Worm (Caenorhabditis elegans) whole organism, young adult: ENCODE data around the gene str-61.

Source experiments
- B0019.2 ChIP-seq: fragments of 200-800 bp; sonication (Bioruptor generic); conservative IDR thresholded peaks from 2 replicates; pipeline ENCODE4 v1.3.6; 2022; ENCODE audit warnings: missing genetic modification reagents, missing genetic modification characterization, missing compliant biosample characterization
- B0035.1 ChIP-seq: sonication (generic microtip); optimal IDR thresholded peaks from 2 replicates; lab custom pipeline; 2016; ENCODE audit warnings: missing genetic modification characterization, mild to moderate bottlenecking, missing compliant biosample characterization, missing genotype, missing genetic modification reagents
- F39B2.1 ChIP-seq: fragments of 200-800 bp; sonication (Bioruptor generic); IDR thresholded peaks from 2 replicates; pipeline ENCODE4 v1.3.6; 2022; ENCODE audit warnings: missing genetic modification reagents, missing genetic modification characterization, missing compliant biosample characterization
- F52B5.7 ChIP-seq: sonication (generic microtip); optimal IDR thresholded peaks from 2 replicates; lab custom pipeline; 2016; ENCODE audit warnings: mild to moderate bottlenecking, missing genetic modification characterization, missing compliant biosample characterization
- F55B11.4 ChIP-seq: sonication (generic microtip); optimal IDR thresholded peaks from 2 replicates; lab custom pipeline; 2016; ENCODE audit warnings: missing compliant biosample characterization, missing genetic modification characterization, borderline replicate concordance; ENCODE audit not compliant: insufficient read depth
- F57C9.4 ChIP-seq: sonication (generic microtip); optimal IDR thresholded peaks from 2 replicates; lab custom pipeline; 2017; ENCODE audit warnings: mild to moderate bottlenecking, missing genetic modification characterization, missing compliant biosample characterization
- K12H6.12 ChIP-seq: fragments of 200-800 bp; sonication (Bioruptor generic); optimal IDR thresholded peaks from 2 replicates; lab custom pipeline; 2018; ENCODE audit warnings: mild to moderate bottlenecking, missing genetic modification characterization, missing compliant biosample characterization
- Y53G8AR.9 ChIP-seq: fragments of 200-800 bp; sonication (Bioruptor generic); conservative IDR thresholded peaks from 2 replicates; pipeline ENCODE4 v1.3.6; 2022; ENCODE audit warnings: missing genetic modification reagents, missing genetic modification characterization, missing compliant biosample characterization
- Y67H2A.10 ChIP-seq: fragments of 200-800 bp; sonication (Bioruptor generic); conservative IDR thresholded peaks from 2 replicates; pipeline ENCODE4 v1.3.6; 2022; ENCODE audit warnings: missing genetic modification reagents, missing genetic modification characterization, missing compliant biosample characterization
- akir-1 ChIP-seq: fragments of 200-800 bp; sonication (Bioruptor generic); optimal IDR thresholded peaks from 2 replicates; lab custom pipeline; 2018; ENCODE audit warnings: mild to moderate bottlenecking, missing genetic modification characterization, moderate library complexity, missing compliant biosample characterization
- aptf-3 ChIP-seq: fragments of 200-800 bp; sonication (Bioruptor generic); IDR thresholded peaks from 2 replicates; pipeline ENCODE4 v1.3.6; 2022; ENCODE audit warnings: missing genetic modification characterization, missing compliant biosample characterization
- athp-1 ChIP-seq: sonication (generic microtip); optimal IDR thresholded peaks from 2 replicates; lab custom pipeline; 2017; ENCODE audit warnings: mild to moderate bottlenecking, missing genetic modification characterization, missing compliant biosample characterization
- bed-1 ChIP-seq: fragments of 200-800 bp; sonication (Bioruptor generic); IDR thresholded peaks from 2 replicates; pipeline ENCODE4 v1.3.6; 2022; ENCODE audit warnings: missing genetic modification reagents, missing genetic modification characterization, missing compliant biosample characterization
- ccch-3 ChIP-seq: fragments of 200-800 bp; sonication (Bioruptor generic); optimal IDR thresholded peaks from 2 replicates; lab custom pipeline; 2018; ENCODE audit warnings: mild to moderate bottlenecking, missing genetic modification characterization, missing compliant biosample characterization
- ceh-79 ChIP-seq: sonication (generic microtip); optimal IDR thresholded peaks from 2 replicates; lab custom pipeline; 2017; ENCODE audit warnings: mild to moderate bottlenecking, missing genetic modification characterization, missing compliant biosample characterization
- chd-7 ChIP-seq: sonication (generic microtip); optimal IDR thresholded peaks from 2 replicates; lab custom pipeline; 2016; ENCODE audit warnings: mild to moderate bottlenecking, missing genetic modification characterization, moderate library complexity, missing compliant biosample characterization
- egl-18 ChIP-seq: fragments of 200-800 bp; sonication (Bioruptor generic); IDR thresholded peaks from 2 replicates; pipeline ENCODE4 v1.3.6; 2022; ENCODE audit warnings: missing genetic modification reagents, missing genetic modification characterization, missing compliant biosample characterization
- ets-4 ChIP-seq: fragments of 200-800 bp; sonication (Bioruptor generic); optimal IDR thresholded peaks from 2 replicates; lab custom pipeline; 2018; ENCODE audit warnings: mild to moderate bottlenecking, missing genetic modification characterization, missing compliant biosample characterization
- fkh-3 ChIP-seq: sonication (generic microtip); optimal IDR thresholded peaks from 2 replicates; lab custom pipeline; 2016; ENCODE audit warnings: mild to moderate bottlenecking, missing genetic modification characterization, missing compliant biosample characterization
- hlh-12 ChIP-seq: sonication (generic microtip); optimal IDR thresholded peaks from 2 replicates; lab custom pipeline; 2016; ENCODE audit warnings: missing genetic modification characterization, missing compliant biosample characterization
- hlh-26 ChIP-seq: fragments of 200-800 bp; sonication (Bioruptor generic); conservative IDR thresholded peaks from 2 replicates; pipeline ENCODE4 v1.3.6; 2022; ENCODE audit warnings: missing genetic modification reagents, missing genetic modification characterization, missing compliant biosample characterization
- hsf-1 ChIP-seq: fragments of 200-800 bp; sonication (Bioruptor generic); IDR thresholded peaks from 2 replicates; pipeline ENCODE4 v1.3.6; 2022; ENCODE audit warnings: missing genetic modification reagents, missing genetic modification characterization, missing compliant biosample characterization
- lag-1 ChIP-seq: fragments of 200-800 bp; sonication (Bioruptor generic); IDR thresholded peaks from 2 replicates; pipeline ENCODE4 v1.3.6; 2022; ENCODE audit warnings: missing genetic modification reagents, missing genetic modification characterization, missing compliant biosample characterization
- let-526 ChIP-seq: fragments of 200-800 bp; sonication (Bioruptor generic); IDR thresholded peaks from 2 replicates; pipeline ENCODE4 v1.3.6; 2022; ENCODE audit warnings: missing genetic modification reagents, missing genetic modification characterization, missing compliant biosample characterization
- let-607 ChIP-seq, 2 experiments: fragments of 200-800 bp in 1 of 2; sonication (Bioruptor generic) in 1 of 2; sonication (generic microtip) in 1 of 2; optimal IDR thresholded peaks; 2 replicates each; lab custom pipeline; 2016 to 2018; ENCODE audit warnings: mild to moderate bottlenecking in 2 of 2, missing compliant biosample characterization in 2 of 2, missing genetic modification characterization in 2 of 2, moderate library complexity in 2 of 2, missing genotype in 1 of 2
- lin-40 ChIP-seq: sonication (generic microtip); optimal IDR thresholded peaks from 2 replicates; lab custom pipeline; 2016; ENCODE audit warnings: missing genetic modification characterization, mild to moderate bottlenecking, missing compliant biosample characterization, missing genotype, missing genetic modification reagents
- lsl-1 ChIP-seq: fragments of 200-800 bp; sonication (Bioruptor generic); optimal IDR thresholded peaks from 2 replicates; lab custom pipeline; 2018; ENCODE audit warnings: mild to moderate bottlenecking, missing genetic modification characterization, moderate library complexity, missing compliant biosample characterization
- madf-6 ChIP-seq: fragments of 200-800 bp; sonication (Bioruptor generic); IDR thresholded peaks from 2 replicates; pipeline ENCODE4 v1.3.6; 2022; ENCODE audit warnings: missing genetic modification reagents, missing genetic modification characterization, missing compliant biosample characterization
- madf-8 ChIP-seq: fragments of 200-800 bp; sonication (Bioruptor generic); conservative IDR thresholded peaks from 2 replicates; pipeline ENCODE4 v1.3.6; 2022; ENCODE audit warnings: missing genetic modification reagents, missing genetic modification characterization, missing compliant biosample characterization
- nfya-1 ChIP-seq: sonication (generic microtip); optimal IDR thresholded peaks from 2 replicates; lab custom pipeline; 2017; ENCODE audit warnings: antibody characterized with exemption, missing compliant biosample characterization, missing genetic modification characterization, borderline replicate concordance; ENCODE audit not compliant: insufficient read depth
- nfyb-1 ChIP-seq: fragments of 200-800 bp; sonication (Bioruptor generic); IDR thresholded peaks from 2 replicates; pipeline ENCODE4 v1.3.6; 2022; ENCODE audit warnings: missing genetic modification reagents, missing genetic modification characterization, missing compliant biosample characterization
- nhr-90 ChIP-seq: sonication (generic microtip); optimal IDR thresholded peaks from 2 replicates; lab custom pipeline; 2016; ENCODE audit warnings: missing genotype, mild to moderate bottlenecking, missing genetic modification characterization, missing compliant biosample characterization
- pbrm-1 ChIP-seq: fragments of 200-800 bp; sonication (Bioruptor generic); IDR thresholded peaks from 2 replicates; pipeline ENCODE4 v1.3.6; 2022; ENCODE audit warnings: missing genetic modification reagents, missing genetic modification characterization, missing compliant biosample characterization
- rec-8 ChIP-seq, 2 experiments: sonication (generic microtip); optimal IDR thresholded peaks; 2 replicates each; lab custom pipeline; 2016; ENCODE audit warnings: mild to moderate bottlenecking in 2 of 2, missing genetic modification characterization in 2 of 2, missing genetic modification reagents in 2 of 2, missing genotype in 2 of 2, missing biosample characterization in 1 of 2, missing compliant biosample characterization in 1 of 2, moderate library complexity in 1 of 2
- repo-1 ChIP-seq: sonication (generic microtip); optimal IDR thresholded peaks from 2 replicates; lab custom pipeline; 2017; ENCODE audit warnings: mild to moderate bottlenecking, missing genetic modification characterization, missing compliant biosample characterization
- sdz-38 ChIP-seq: sonication (generic microtip); optimal IDR thresholded peaks from 2 replicates; lab custom pipeline; 2016; ENCODE audit warnings: missing genotype, missing genetic modification characterization, missing compliant biosample characterization
- sea-2 ChIP-seq: fragments of 200-800 bp; sonication (Bioruptor generic); IDR thresholded peaks from 2 replicates; pipeline ENCODE4 v1.3.6; 2022; ENCODE audit warnings: missing genetic modification characterization, missing compliant biosample characterization
- snpc-1.3 ChIP-seq: sonication (generic microtip); optimal IDR thresholded peaks from 2 replicates; lab custom pipeline; 2017; ENCODE audit warnings: missing genetic modification characterization, mild to moderate bottlenecking, missing compliant biosample characterization, antibody characterized with exemption, moderate library complexity, missing genotype, missing genetic modification reagents; ENCODE audit not compliant: insufficient read depth
- snpc-3.4 ChIP-seq: sonication (generic microtip); optimal IDR thresholded peaks from 2 replicates; lab custom pipeline; 2017; ENCODE audit warnings: missing genetic modification characterization, mild to moderate bottlenecking, missing compliant biosample characterization, antibody characterized with exemption, moderate library complexity, missing genotype, missing genetic modification reagents
- somi-1 ChIP-seq: fragments of 200-800 bp; sonication (Bioruptor generic); optimal IDR thresholded peaks from 2 replicates; lab custom pipeline; 2018; ENCODE audit warnings: mild to moderate bottlenecking, missing genetic modification characterization, missing compliant biosample characterization
- tbp1 ChIP-seq: fragments of 200-800 bp; sonication (Bioruptor generic); optimal IDR thresholded peaks from 2 replicates; lab custom pipeline; 2018; ENCODE audit warnings: mild to moderate bottlenecking, missing genetic modification characterization, missing compliant biosample characterization
- tbx-9 ChIP-seq: sonication (generic microtip); optimal IDR thresholded peaks from 2 replicates; lab custom pipeline; 2016; ENCODE audit warnings: borderline replicate concordance, missing genetic modification characterization, inconsistent platforms, missing compliant biosample characterization
- tlf-1 ChIP-seq: fragments of 200-800 bp; sonication (Bioruptor generic); optimal IDR thresholded peaks from 2 replicates; lab custom pipeline; 2018; ENCODE audit warnings: mild to moderate bottlenecking, missing genetic modification characterization, missing compliant biosample characterization
- unc-130 ChIP-seq: sonication (generic microtip); optimal IDR thresholded peaks from 2 replicates; lab custom pipeline; 2016; ENCODE audit warnings: missing genetic modification reagents, missing genetic modification characterization, missing compliant biosample characterization
- ztf-22 ChIP-seq: fragments of 200-800 bp; sonication (Bioruptor generic); optimal IDR thresholded peaks from 2 replicates; lab custom pipeline; 2018; ENCODE audit warnings: mild to moderate bottlenecking, missing genetic modification characterization, moderate library complexity, missing compliant biosample characterization

Gene str-61

ce11 chrV:16671190-16671589, at the start of gene str-61:
Gene str-61, minus strand, starts transcription at chrV:16671290.
- TF ChIP-seq madf-8 (no peak), F52B5.7 (no peak), akir-1 (no peak), F57C9.4 (no peak), snpc-1.3 (tag; lab: Kevin White, UChicago) (no peak), tbx-9 (tag; lab: Kevin White, UChicago) (no peak), let-607 (tag; optimal IDR thresholded peaks at IDR 0.05; lab: Kevin White, UChicago) (no peak), repo-1 (tag; lab: Kevin White, UChicago) (no peak), lag-1 (GFP tag; lab: Robert Waterston, UW) (no peak), madf-6 (GFP tag; lab: Robert Waterston, UW) (no peak), F39B2.1 (GFP tag; lab: Robert Waterston, UW) (no peak), ztf-22 (GFP tag; lab: Kevin White, UChicago) (no peak), B0035.1 (tag; lab: Kevin White, UChicago) (no peak), athp-1 (tag; lab: Kevin White, UChicago) (no peak), Y67H2A.10 (GFP tag; lab: Robert Waterston, UW) (no peak), hlh-26 (GFP tag; lab: Robert Waterston, UW) (no peak), F55B11.4 (no peak), somi-1 (GFP tag; lab: Kevin White, UChicago) (no peak)

ce11 chrV:16716574-16716973, 45.5 kb upstream of the str-61 start, which contains the start of gene srh-137:
Gene srh-137, minus strand, starts transcription at chrV:16716674.
- no peak for TF ChIP-seq B0019.2 (GFP tag; lab: Robert Waterston, UW)
- no peak for TF ChIP-seq sea-2 (GFP tag; lab: Robert Waterston, UW)
- TF ChIP-seq ets-4 = no peak
- TF ChIP-seq somi-1 (GFP tag; lab: Kevin White, UChicago) = no peak
- TF ChIP-seq fkh-3 (tag; lab: Kevin White, UChicago) = no peak
- no peak for TF ChIP-seq ceh-79 (tag; lab: Kevin White, UChicago)
- TF ChIP-seq hlh-12 = no peak
- TF ChIP-seq tbp1 (GFP tag; lab: Kevin White, UChicago) = no peak
- TF ChIP-seq nfya-1 (tag; lab: Kevin White, UChicago) = no peak
- TF ChIP-seq egl-18 = no peak
- TF ChIP-seq aptf-3 (GFP tag; lab: Robert Waterston, UW) = no peak
- TF ChIP-seq snpc-3.4 (tag; lab: Kevin White, UChicago) = no peak
- no peak for TF ChIP-seq Y53G8AR.9 (GFP tag; lab: Robert Waterston, UW)
- TF ChIP-seq nfyb-1 (GFP tag; lab: Robert Waterston, UW) = no peak
- TF ChIP-seq lsl-1 (GFP tag; lab: Kevin White, UChicago) = no peak
- no peak for TF ChIP-seq rec-8 (tag; optimal IDR thresholded peaks at IDR 0.05; lab: Kevin White, UChicago)

- no peak for TF ChIP-seq chd-7 (tag; lab: Kevin White, UChicago)
Measured at ce11 chrV:16713797-16714196, 42.7 kb upstream of the str-61 start.

ce11 chrV:16706549-16706948, 35.5 kb upstream of the str-61 start, which contains the start of gene clec-9:
Gene clec-9, minus strand, starts transcription at chrV:16706649.
- no peak for TF ChIP-seq lin-40 (tag; lab: Kevin White, UChicago)
- no peak for TF ChIP-seq unc-130 (GFP tag; lab: Kevin White, UChicago)
- TF ChIP-seq hsf-1 = no peak
- no peak for TF ChIP-seq ccch-3 (GFP tag; lab: Kevin White, UChicago)
- TF ChIP-seq tbx-9 (tag; lab: Kevin White, UChicago) = no peak
- TF ChIP-seq bed-1 = no peak
- no peak for TF ChIP-seq nhr-90
- TF ChIP-seq K12H6.12 (tag; lab: Kevin White, UChicago) = no peak
- no peak for TF ChIP-seq sdz-38 (tag; lab: Kevin White, UChicago)
- TF ChIP-seq tlf-1 (GFP tag; lab: Kevin White, UChicago) = no peak
- no peak for TF ChIP-seq pbrm-1 (GFP tag; lab: Robert Waterston, UW)
- TF ChIP-seq chd-7 (tag; lab: Kevin White, UChicago) = no peak
- no peak for TF ChIP-seq let-526 (GFP tag; lab: Robert Waterston, UW)
